Fruit fly (Drosophila melanogaster): ENCODE data around the gene Edc3.

dm6 chr3L:17576093-17576885, 46.6 kb upstream of the Edc3 start:
- TF ChIP-seq fru (optimal IDR thresholded peaks at IDR 0.05) (no peak), BEAF-32 (GFP tag; optimal IDR thresholded peaks at IDR 0.05) (no peak)
